Comparison of ENCODE assay signal across 1 fruit fly cellular context in the genomic region with DNA sequence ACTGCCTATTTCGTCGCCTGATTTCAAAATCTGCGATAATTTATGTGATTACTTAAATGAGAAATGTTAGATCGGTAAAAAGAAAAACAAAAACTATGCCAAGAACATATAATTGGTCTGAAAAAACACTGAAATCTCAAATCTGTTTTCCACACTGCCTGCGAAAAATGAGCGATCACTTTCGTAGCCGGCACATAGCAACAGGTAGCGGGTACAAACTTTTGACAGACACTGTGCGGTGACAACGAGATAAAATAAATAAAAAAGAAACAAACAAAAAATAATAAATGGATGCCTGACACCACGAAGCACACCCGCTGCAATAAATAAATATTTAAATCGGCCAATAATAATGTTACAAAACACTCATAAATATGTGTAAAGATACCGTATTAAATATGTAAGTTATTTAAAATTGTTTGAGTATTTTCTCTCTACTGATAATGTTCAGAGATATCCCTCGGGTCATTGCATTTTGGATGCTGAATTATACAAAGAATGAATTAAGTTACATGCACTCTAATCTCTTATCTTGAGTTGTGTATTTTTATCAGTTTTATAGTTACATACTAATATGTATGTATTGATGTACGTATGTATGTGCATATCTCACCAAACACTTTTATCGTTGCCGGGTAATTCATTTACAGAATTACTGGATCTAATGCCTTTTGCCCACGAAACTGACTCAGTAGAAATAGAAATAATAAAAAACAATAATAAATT.
TF ChIP-seq lines count a peak whose summit lies in the region.

No protein-coding gene starts in this region.

TF ChIP-seq in whole organism, embryonic, 481 proteins besides CTCF, POLR2A, EP300 and RAD21 (continued from another document and continues in another):
- no peak for TF ChIP-seq CG6654 (GFP tag; optimal IDR thresholded peaks at IDR 0.05; lab: Kevin White, UChicago)
- TF ChIP-seq CG17829 (tag; optimal IDR thresholded peaks at IDR 0.05; lab: Kevin White, UChicago): no peak
- TF ChIP-seq CG6683 (GFP tag; optimal IDR thresholded peaks at IDR 0.05; lab: Kevin White, UChicago): no peak
- TF ChIP-seq CG10209 (GFP tag; optimal IDR thresholded peaks at IDR 0.05; lab: Kevin White, UChicago): no peak
- TF ChIP-seq CG1233 (GFP tag; optimal IDR thresholded peaks at IDR 0.05; lab: Kevin White, UChicago): no peak
- TF ChIP-seq CG4328 (GFP tag; optimal IDR thresholded peaks at IDR 0.05; lab: Kevin White, UChicago): peak; percentile 43
- 0 out of 2 replicates have a peak, but pooled peaks have one; percentile 20 for TF ChIP-seq sisA (GFP tag; IDR thresholded peaks at IDR 0.05; lab: Robert Waterston, UW)
- TF ChIP-seq Hr3 (GFP tag; optimal IDR thresholded peaks at IDR 0.05; lab: Kevin White, UChicago): peak; percentile 3
- TF ChIP-seq crp (GFP tag; optimal IDR thresholded peaks at IDR 0.05; lab: Kevin White, UChicago): no peak
- TF ChIP-seq gro (GFP tag; optimal IDR thresholded peaks at IDR 0.05; lab: Kevin White, UChicago): no peak
- TF ChIP-seq Ada2b (GFP tag; IDR thresholded peaks at IDR 0.05; lab: Robert Waterston, UW): peak; percentile 37; the same call in 1 of the 2 replicates
- TF ChIP-seq CG11560 (tag; IDR thresholded peaks at IDR 0.05; lab: Robert Waterston, UW): no peak
- TF ChIP-seq CG8388 (GFP tag; optimal IDR thresholded peaks at IDR 0.05; lab: Kevin White, UChicago): peak; percentile 99
- TF ChIP-seq sug (tag; optimal IDR thresholded peaks at IDR 0.05; lab: Kevin White, UChicago): no peak
- TF ChIP-seq Blimp-1 (GFP tag; optimal IDR thresholded peaks at IDR 0.05; lab: Kevin White, UChicago): peak; percentile 16
- TF ChIP-seq chif (GFP tag; optimal IDR thresholded peaks at IDR 0.05; lab: Kevin White, UChicago): no peak
- TF ChIP-seq CG5245 (GFP tag; optimal IDR thresholded peaks at IDR 0.05; lab: Kevin White, UChicago): peak; percentile 10
- TF ChIP-seq phol (tag; optimal IDR thresholded peaks at IDR 0.05; lab: Kevin White, UChicago): no peak
- TF ChIP-seq kay (GFP tag; optimal IDR thresholded peaks at IDR 0.05; lab: Kevin White, UChicago): no peak
- TF ChIP-seq Awh (GFP tag; IDR thresholded peaks at IDR 0.05; lab: Robert Waterston, UW): no peak
- no peak for TF ChIP-seq CG33557 (GFP tag; optimal IDR thresholded peaks at IDR 0.05; lab: Kevin White, UChicago)
- TF ChIP-seq NC2β (GFP tag; optimal IDR thresholded peaks at IDR 0.05; lab: Kevin White, UChicago): no peak
- no peak for TF ChIP-seq schlank (tag; optimal IDR thresholded peaks at IDR 0.05; lab: Kevin White, UChicago)
- TF ChIP-seq gt (GFP tag; IDR thresholded peaks at IDR 0.05; lab: Robert Waterston, UW): no peak
- no peak for TF ChIP-seq CG18619 (GFP tag; optimal IDR thresholded peaks at IDR 0.05; lab: Kevin White, UChicago)
- TF ChIP-seq Myb (GFP tag; optimal IDR thresholded peaks at IDR 0.05; lab: Kevin White, UChicago): no peak
- TF ChIP-seq ara (GFP tag; IDR thresholded peaks at IDR 0.05; lab: Robert Waterston, UW): no peak
- TF ChIP-seq CG15269 (tag; optimal IDR thresholded peaks at IDR 0.05; lab: Kevin White, UChicago): peak; percentile 16
- TF ChIP-seq CG4360 (GFP tag; IDR thresholded peaks at IDR 0.05; lab: Robert Waterston, UW): peak; percentile 19; the same call in 1 of the 2 replicates
- TF ChIP-seq CG2712 (tag; optimal IDR thresholded peaks at IDR 0.05; lab: Kevin White, UChicago): no peak
- TF ChIP-seq C15 (GFP tag; IDR thresholded peaks at IDR 0.05; lab: Robert Waterston, UW): no peak
- no peak for TF ChIP-seq CG12299 (tag; optimal IDR thresholded peaks at IDR 0.05; lab: Kevin White, UChicago)
- no peak for TF ChIP-seq CG4854 (GFP tag; optimal IDR thresholded peaks at IDR 0.05; lab: Kevin White, UChicago)
- TF ChIP-seq bab2 (GFP tag; optimal IDR thresholded peaks at IDR 0.05; lab: Kevin White, UChicago): no peak
- no peak for TF ChIP-seq Sin3A (optimal IDR thresholded peaks at IDR 0.05; lab: Kevin White, UChicago)
- TF ChIP-seq Hey (tag; optimal IDR thresholded peaks at IDR 0.05; lab: Kevin White, UChicago): no peak
- TF ChIP-seq CG12744 (GFP tag; optimal IDR thresholded peaks at IDR 0.05; lab: Kevin White, UChicago): no peak
- TF ChIP-seq CG17385 (GFP tag; optimal IDR thresholded peaks at IDR 0.05; lab: Kevin White, UChicago): no peak
- TF ChIP-seq mam (GFP tag; optimal IDR thresholded peaks at IDR 0.05; lab: Kevin White, UChicago): no peak
- no peak for TF ChIP-seq CG6272 (GFP tag; IDR thresholded peaks at IDR 0.05; lab: Robert Waterston, UW)
- peak; percentile 6 for TF ChIP-seq pnt (GFP tag; optimal IDR thresholded peaks at IDR 0.05; lab: Kevin White, UChicago)
- peak; percentile 28 for TF ChIP-seq NfI (GFP tag; optimal IDR thresholded peaks at IDR 0.05; lab: Kevin White, UChicago)
- TF ChIP-seq maf-S (GFP tag; optimal IDR thresholded peaks at IDR 0.05; lab: Kevin White, UChicago): no peak
- TF ChIP-seq GATAe (GFP tag; conservative IDR thresholded peaks at IDR 0.05; lab: Robert Waterston, UW): no peak
- no peak for TF ChIP-seq ham (GFP tag; IDR thresholded peaks at IDR 0.05; lab: Robert Waterston, UW)
- TF ChIP-seq CG10543 (GFP tag; optimal IDR thresholded peaks at IDR 0.05; lab: Kevin White, UChicago): peak; percentile 34
- TF ChIP-seq Lpt (GFP tag; optimal IDR thresholded peaks at IDR 0.05; lab: Kevin White, UChicago): no peak
- TF ChIP-seq Trl (optimal IDR thresholded peaks at IDR 0.05; lab: Kevin White, UChicago): no peak
- TF ChIP-seq Trl (GFP tag; optimal IDR thresholded peaks at IDR 0.05; lab: Kevin White, UChicago): no peak
- no peak for TF ChIP-seq CG30431 (GFP tag; optimal IDR thresholded peaks at IDR 0.05; lab: Kevin White, UChicago)
- TF ChIP-seq h (optimal IDR thresholded peaks at IDR 0.05; lab: Kevin White, UChicago): no peak
- peak; percentile 32; the same call in 1 of the 2 replicates for TF ChIP-seq CG32532 (GFP tag; IDR thresholded peaks at IDR 0.05; lab: Robert Waterston, UW)
- TF ChIP-seq ttk (GFP tag; IDR thresholded peaks at IDR 0.05; lab: Robert Waterston, UW): no peak
- TF ChIP-seq CG2202 (tag; optimal IDR thresholded peaks at IDR 0.05; lab: Kevin White, UChicago): no peak
- no peak for TF ChIP-seq Dfd (GFP tag; optimal IDR thresholded peaks at IDR 0.05; lab: Kevin White, UChicago)
- no peak for TF ChIP-seq oc (tag; optimal IDR thresholded peaks at IDR 0.05; lab: Kevin White, UChicago)
- TF ChIP-seq pros (GFP tag; optimal IDR thresholded peaks at IDR 0.05; lab: Kevin White, UChicago): no peak
- TF ChIP-seq sob (GFP tag; IDR thresholded peaks at IDR 0.05; lab: Robert Waterston, UW): peak; percentile 46; the same call in 1 of the 2 replicates
- no peak for TF ChIP-seq CG1602 (GFP tag; optimal IDR thresholded peaks at IDR 0.05; lab: Kevin White, UChicago)
- TF ChIP-seq CG11093 (GFP tag; IDR thresholded peaks at IDR 0.05; lab: Robert Waterston, UW): no peak
- TF ChIP-seq gem (tag; optimal IDR thresholded peaks at IDR 0.05; lab: Kevin White, UChicago): peak; percentile 42
- no peak for TF ChIP-seq CG12236 (GFP tag; optimal IDR thresholded peaks at IDR 0.05; lab: Kevin White, UChicago)
- TF ChIP-seq BEAF-32 (GFP tag; optimal IDR thresholded peaks at IDR 0.05; lab: Kevin White, UChicago): no peak
- no peak for TF ChIP-seq CG30020 (tag; optimal IDR thresholded peaks at IDR 0.05; lab: Kevin White, UChicago)
- TF ChIP-seq Sry-β (GFP tag; optimal IDR thresholded peaks at IDR 0.05; lab: Kevin White, UChicago): no peak
- no peak for TF ChIP-seq otp (GFP tag; IDR thresholded peaks at IDR 0.05; lab: Robert Waterston, UW)
- no peak for TF ChIP-seq Ets97D (GFP tag; optimal IDR thresholded peaks at IDR 0.05; lab: Kevin White, UChicago)
- TF ChIP-seq Hsf (GFP tag; optimal IDR thresholded peaks at IDR 0.05; lab: Kevin White, UChicago): no peak
- TF ChIP-seq hkb (optimal IDR thresholded peaks at IDR 0.05; lab: Kevin White, UChicago): no peak
- TF ChIP-seq hkb (GFP tag; IDR thresholded peaks at IDR 0.05; lab: Robert Waterston, UW): 0 out of 2 replicates have a peak, but pooled peaks have one; percentile 22
- no peak for TF ChIP-seq bsh (GFP tag; optimal IDR thresholded peaks at IDR 0.05; lab: Kevin White, UChicago)
- peak; percentile 31; the same call in 1 of the 2 replicates for TF ChIP-seq CG14441 (GFP tag; IDR thresholded peaks at IDR 0.05; lab: Robert Waterston, UW)
- TF ChIP-seq CG11456 (GFP tag; IDR thresholded peaks at IDR 0.05; lab: Robert Waterston, UW): peak; percentile 48; the same call in 1 of the 3 replicates
- peak; percentile 69 for TF ChIP-seq row (GFP tag; IDR thresholded peaks at IDR 0.05; lab: Robert Waterston, UW)
- no peak for TF ChIP-seq CG15011 (GFP tag; optimal IDR thresholded peaks at IDR 0.05; lab: Kevin White, UChicago)
- TF ChIP-seq CG11696 (GFP tag; IDR thresholded peaks at IDR 0.05; lab: Robert Waterston, UW): no peak
- TF ChIP-seq tin (GFP tag; optimal IDR thresholded peaks at IDR 0.05; lab: Kevin White, UChicago): peak; percentile 25
- TF ChIP-seq scrt (GFP tag; optimal IDR thresholded peaks at IDR 0.05; lab: Kevin White, UChicago): no peak
- peak; percentile 26 for TF ChIP-seq CG12391 (tag; optimal IDR thresholded peaks at IDR 0.05; lab: Kevin White, UChicago)
- TF ChIP-seq CG1024 (GFP tag; IDR thresholded peaks at IDR 0.05; lab: Robert Waterston, UW): no peak
- TF ChIP-seq chn (GFP tag; optimal IDR thresholded peaks at IDR 0.05; lab: Kevin White, UChicago): no peak
- no peak for TF ChIP-seq CG9727 (GFP tag; optimal IDR thresholded peaks at IDR 0.05; lab: Kevin White, UChicago)
- TF ChIP-seq CG2678 (tag; optimal IDR thresholded peaks at IDR 0.05; lab: Kevin White, UChicago): peak; percentile 4
- no peak for TF ChIP-seq chm (GFP tag; IDR thresholded peaks at IDR 0.05; lab: Robert Waterston, UW)
- peak; percentile 13 for TF ChIP-seq CG17359 (tag; optimal IDR thresholded peaks at IDR 0.05; lab: Kevin White, UChicago)
- no peak for TF ChIP-seq tio (GFP tag; optimal IDR thresholded peaks at IDR 0.05; lab: Kevin White, UChicago)
- no peak for TF ChIP-seq CG30403 (GFP tag; optimal IDR thresholded peaks at IDR 0.05; lab: Kevin White, UChicago)
- TF ChIP-seq Rx (GFP tag; IDR thresholded peaks at IDR 0.05; lab: Robert Waterston, UW): no peak
- TF ChIP-seq Fer3 (tag; optimal IDR thresholded peaks at IDR 0.05; lab: Kevin White, UChicago): no peak
- TF ChIP-seq CG18599 (GFP tag; optimal IDR thresholded peaks at IDR 0.05; lab: Kevin White, UChicago): no peak
- no peak for TF ChIP-seq yki (optimal IDR thresholded peaks at IDR 0.05; lab: Kevin White, UChicago)
- no peak for TF ChIP-seq ssp (GFP tag; IDR thresholded peaks at IDR 0.05; lab: Robert Waterston, UW)
- no peak for TF ChIP-seq NC2α (GFP tag; optimal IDR thresholded peaks at IDR 0.05; lab: Kevin White, UChicago)
- TF ChIP-seq Hmr (GFP tag; optimal IDR thresholded peaks at IDR 0.05; lab: Kevin White, UChicago): no peak
- TF ChIP-seq fru (optimal IDR thresholded peaks at IDR 0.05; lab: Kevin White, UChicago): no peak
- TF ChIP-seq pb (GFP tag; optimal IDR thresholded peaks at IDR 0.05; lab: Kevin White, UChicago): no peak
- TF ChIP-seq CG8478 (optimal IDR thresholded peaks at IDR 0.05; lab: Kevin White, UChicago): no peak
- peak; percentile 18; the same call in 1 of the 2 replicates for TF ChIP-seq CG32772 (GFP tag; IDR thresholded peaks at IDR 0.05; lab: Robert Waterston, UW)
- TF ChIP-seq ato (GFP tag; IDR thresholded peaks at IDR 0.05; lab: Robert Waterston, UW; ENCODE audit: partially characterized antibody): no peak
- no peak for TF ChIP-seq CG1647 (GFP tag; optimal IDR thresholded peaks at IDR 0.05; lab: Kevin White, UChicago)
- TF ChIP-seq abd-A (tag; optimal IDR thresholded peaks at IDR 0.05; lab: Kevin White, UChicago): no peak
- TF ChIP-seq tgo (GFP tag; IDR thresholded peaks at IDR 0.05; lab: Robert Waterston, UW): peak; percentile 33; the same call in 2 of the 3 replicates
- TF ChIP-seq CG13123 (GFP tag; optimal IDR thresholded peaks at IDR 0.05; lab: Kevin White, UChicago): no peak
- no peak for TF ChIP-seq nerfin-1 (tag; optimal IDR thresholded peaks at IDR 0.05; lab: Kevin White, UChicago)
- TF ChIP-seq CG12155 (GFP tag; optimal IDR thresholded peaks at IDR 0.05; lab: Kevin White, UChicago): peak; percentile 5
- no peak for TF ChIP-seq Atf-2 (GFP tag; optimal IDR thresholded peaks at IDR 0.05; lab: Kevin White, UChicago)
- TF ChIP-seq ci (GFP tag; IDR thresholded peaks at IDR 0.05; lab: Robert Waterston, UW): peak; percentile 23; the same call in 1 of the 3 replicates
- no peak for TF ChIP-seq cas (GFP tag; IDR thresholded peaks at IDR 0.05; lab: Robert Waterston, UW)
- TF ChIP-seq Hmx (GFP tag; optimal IDR thresholded peaks at IDR 0.05; lab: Kevin White, UChicago): no peak
- no peak for TF ChIP-seq bbx (GFP tag; IDR thresholded peaks at IDR 0.05; lab: Robert Waterston, UW; ENCODE audit: partially characterized antibody)
- TF ChIP-seq Atf6 (GFP tag; IDR thresholded peaks at IDR 0.05; lab: Robert Waterston, UW): 0 out of 2 replicates have a peak, but pooled peaks have one; percentile 12
- TF ChIP-seq CG11504 (tag; optimal IDR thresholded peaks at IDR 0.05; lab: Kevin White, UChicago): peak; percentile 30
- TF ChIP-seq Xrp1 (GFP tag; IDR thresholded peaks at IDR 0.05; lab: Robert Waterston, UW): peak; percentile 9; the same call in 1 of the 2 replicates
- peak; percentile 70 for TF ChIP-seq kah (GFP tag; optimal IDR thresholded peaks at IDR 0.05; lab: Kevin White, UChicago)
- TF ChIP-seq sim (GFP tag; IDR thresholded peaks at IDR 0.05; lab: Robert Waterston, UW): no peak
- TF ChIP-seq CG4424 (GFP tag; optimal IDR thresholded peaks at IDR 0.05; lab: Kevin White, UChicago): no peak
- TF ChIP-seq onecut (GFP tag; IDR thresholded peaks at IDR 0.05; lab: Robert Waterston, UW): no peak
- TF ChIP-seq ATbp (GFP tag; optimal IDR thresholded peaks at IDR 0.05; lab: Kevin White, UChicago): peak; percentile 4
- no peak for TF ChIP-seq Gsc (GFP tag; IDR thresholded peaks at IDR 0.05; lab: Robert Waterston, UW)
- TF ChIP-seq CG2120 (GFP tag; optimal IDR thresholded peaks at IDR 0.05; lab: Kevin White, UChicago): peak; percentile 0
- no peak for TF ChIP-seq CG4282 (GFP tag; optimal IDR thresholded peaks at IDR 0.05; lab: Kevin White, UChicago)
- TF ChIP-seq az2 (GFP tag; optimal IDR thresholded peaks at IDR 0.05; lab: Kevin White, UChicago): peak; percentile 22
- TF ChIP-seq Pdp1 (GFP tag; optimal IDR thresholded peaks at IDR 0.05; lab: Kevin White, UChicago): peak; percentile 8 to 16
- no peak for TF ChIP-seq Max (GFP tag; optimal IDR thresholded peaks at IDR 0.05; lab: Kevin White, UChicago)
- no peak for TF ChIP-seq CG2875 (GFP tag; optimal IDR thresholded peaks at IDR 0.05; lab: Kevin White, UChicago)
- no peak for TF ChIP-seq ems (GFP tag; optimal IDR thresholded peaks at IDR 0.05; lab: Kevin White, UChicago)
- TF ChIP-seq fd102C (GFP tag; optimal IDR thresholded peaks at IDR 0.05; lab: Kevin White, UChicago): no peak
- no peak for TF ChIP-seq CG7928 (GFP tag; optimal IDR thresholded peaks at IDR 0.05; lab: Kevin White, UChicago)
